Fruit fly (Drosophila melanogaster) whole organism, embryonic: ENCODE results near the gene bero.

ENCODE experiments used
- Antp ChIP-seq: fragments of 200-800 bp; sonication (Bioruptor generic); optimal IDR thresholded peaks from 3 replicates; lab custom pipeline; 2016; ENCODE audit warnings: missing biosample characterization, missing genetic modification characterization
- CG13287 ChIP-seq: fragments of 200-800 bp; sonication (Bioruptor generic); IDR thresholded peaks from 2 replicates; pipeline ENCODE4 v1.3.6; 2022; ENCODE audit warnings: missing biosample characterization, missing genetic modification characterization; ENCODE audit not compliant: partially characterized antibody
- CG14667 ChIP-seq: fragments of 200-800 bp; sonication (Bioruptor generic); IDR thresholded peaks from 2 replicates; pipeline ENCODE4 v1.3.6; 2022; ENCODE audit warnings: missing biosample characterization, missing genetic modification characterization
- CG15073 ChIP-seq: fragments of 200-800 bp; sonication (Bioruptor generic); optimal IDR thresholded peaks from 2 replicates; lab custom pipeline; 2016; ENCODE audit warnings: missing biosample characterization, missing genetic modification characterization
- CG15269 ChIP-seq: fragments of 200-800 bp; sonication (Bioruptor generic); optimal IDR thresholded peaks from 2 replicates; lab custom pipeline; 2018; ENCODE audit warnings: missing biosample characterization, mild to moderate bottlenecking, missing genetic modification characterization, moderate library complexity
- CG18011 ChIP-seq: fragments of 200-800 bp; sonication (Bioruptor generic); optimal IDR thresholded peaks from 2 replicates; lab custom pipeline; 2017; ENCODE audit warnings: missing biosample characterization, missing genetic modification characterization, mild to moderate bottlenecking, moderate library complexity, missing genotype
- CG32772 ChIP-seq: fragments of 200-800 bp; sonication (Bioruptor generic); IDR thresholded peaks from 2 replicates; pipeline ENCODE4 v1.3.6; 2022; ENCODE audit warnings: missing biosample characterization, missing genetic modification characterization
- CG34422 ChIP-seq: fragments of 200-800 bp; sonication (Bioruptor generic); IDR thresholded peaks from 3 replicates; pipeline ENCODE4 v1.3.6; 2022; ENCODE audit warnings: missing biosample characterization, missing genetic modification characterization
- CG4404 ChIP-seq: fragments of 200-800 bp; sonication (Bioruptor generic); IDR thresholded peaks from 2 replicates; pipeline ENCODE4 v1.3.6; 2022; ENCODE audit warnings: missing biosample characterization, missing genetic modification characterization
- CG5180 ChIP-seq: fragments of 200-800 bp; sonication (Bioruptor generic); optimal IDR thresholded peaks from 3 replicates; lab custom pipeline; 2017; ENCODE audit warnings: missing biosample characterization, missing genetic modification characterization, mild to moderate bottlenecking, moderate library complexity, missing genetic modification reagents
- CG5953 ChIP-seq: fragments of 200-800 bp; sonication (Bioruptor generic); IDR thresholded peaks from 2 replicates; pipeline ENCODE4 v1.3.6; 2022; ENCODE audit warnings: missing biosample characterization, missing genetic modification characterization
- CG8281 ChIP-seq: fragments of 200-800 bp; sonication (Bioruptor generic); optimal IDR thresholded peaks from 2 replicates; lab custom pipeline; 2018; ENCODE audit warnings: missing biosample characterization, mild to moderate bottlenecking, missing genetic modification characterization, moderate library complexity
- CG8924 ChIP-seq: fragments of 200-800 bp; optimal IDR thresholded peaks from 3 replicates; lab custom pipeline; 2019; ENCODE audit warnings: missing biosample characterization, mild to moderate bottlenecking, missing genetic modification characterization, moderate library complexity
- CG9609 ChIP-seq: fragments of 200-800 bp; sonication (Bioruptor generic); optimal IDR thresholded peaks from 3 replicates; lab custom pipeline; 2016; ENCODE audit warnings: missing biosample characterization, missing genetic modification characterization
- Doc2 ChIP-seq: fragments of 200-800 bp; sonication (Bioruptor generic); IDR thresholded peaks from 2 replicates; pipeline ENCODE4 v1.3.6; 2022; ENCODE audit warnings: missing biosample characterization, missing genetic modification characterization
- Fer1 ChIP-seq: fragments of 200-800 bp; sonication (Bioruptor generic); optimal IDR thresholded peaks from 2 replicates; lab custom pipeline; 2017; ENCODE audit warnings: missing biosample characterization, mild to moderate bottlenecking, missing genetic modification characterization
- GATAe ChIP-seq: fragments of 200-800 bp; sonication (Bioruptor generic); conservative IDR thresholded peaks from 2 replicates; pipeline ENCODE4 v1.3.6; 2022; ENCODE audit warnings: missing biosample characterization, missing genetic modification characterization
- Gug ChIP-seq: fragments of 200-800 bp; sonication (Bioruptor generic); IDR thresholded peaks from 4 replicates; pipeline ENCODE4 v1.3.6; 2022; ENCODE audit warnings: missing biosample characterization, missing genetic modification characterization
- HHEX ChIP-seq: fragments of 200-800 bp; sonication (Bioruptor generic); optimal IDR thresholded peaks from 3 replicates; lab custom pipeline; 2017; ENCODE audit warnings: missing biosample characterization, mild to moderate bottlenecking, missing genetic modification characterization, missing genetic modification reagents
- HLH4C ChIP-seq: fragments of 200-800 bp; sonication (Bioruptor generic); IDR thresholded peaks from 3 replicates; pipeline ENCODE4 v1.3.6; 2022; ENCODE audit warnings: missing biosample characterization, missing genetic modification characterization; ENCODE audit not compliant: partially characterized antibody
- HmgD ChIP-seq: fragments of 200-800 bp; sonication (Bioruptor generic); optimal IDR thresholded peaks from 3 replicates; lab custom pipeline; 2016; ENCODE audit warnings: missing biosample characterization, missing genetic modification characterization
- Hr51 ChIP-seq, 2 experiments: fragments of 200-800 bp; sonication (Bioruptor generic); optimal IDR thresholded peaks; 2 replicates in 1 of 2; 3 replicates in 1 of 2; lab custom pipeline; 2016 to 2018; ENCODE audit warnings: missing biosample characterization in 2 of 2, missing genetic modification characterization in 2 of 2, mild to moderate bottlenecking in 1 of 2, moderate library complexity in 1 of 2
- Nf-YA ChIP-seq: fragments of 200-800 bp; sonication (Bioruptor generic); IDR thresholded peaks from 2 replicates; pipeline ENCODE4 v1.3.6; 2022; ENCODE audit warnings: missing biosample characterization, missing genetic modification characterization
- Nf-YB ChIP-seq: fragments of 200-800 bp; sonication (Bioruptor generic); optimal IDR thresholded peaks from 3 replicates; lab custom pipeline; 2019; ENCODE audit warnings: missing biosample characterization, mild to moderate bottlenecking, missing genetic modification characterization, moderate library complexity
- abd-A ChIP-seq: fragments of 200-800 bp; sonication (Bioruptor generic); optimal IDR thresholded peaks from 3 replicates; lab custom pipeline; 2019; ENCODE audit warnings: missing biosample characterization, mild to moderate bottlenecking, missing genetic modification characterization, moderate library complexity
- cas ChIP-seq: fragments of 200-800 bp; sonication (Bioruptor generic); IDR thresholded peaks from 2 replicates; pipeline ENCODE4 v1.3.6; 2022; ENCODE audit warnings: missing biosample characterization, missing genetic modification characterization
- disco-r ChIP-seq: fragments of 200-800 bp; sonication (Bioruptor generic); optimal IDR thresholded peaks from 2 replicates; lab custom pipeline; 2016; ENCODE audit warnings: missing biosample characterization, missing genetic modification characterization
- dmrt11E ChIP-seq: fragments of 200-800 bp; sonication (Bioruptor generic); optimal IDR thresholded peaks from 3 replicates; lab custom pipeline; 2018; ENCODE audit warnings: missing biosample characterization, mild to moderate bottlenecking, missing genetic modification characterization, moderate library complexity
- esg ChIP-seq: fragments of 200-800 bp; sonication (Bioruptor generic); conservative IDR thresholded peaks from 2 replicates; pipeline ENCODE4 v1.3.6; 2022; ENCODE audit warnings: missing biosample characterization, missing genetic modification characterization
- gcm ChIP-seq: fragments of 200-800 bp; sonication (Bioruptor generic); optimal IDR thresholded peaks from 2 replicates; lab custom pipeline; 2019; ENCODE audit warnings: missing biosample characterization, mild to moderate bottlenecking, missing genetic modification characterization, moderate library complexity
- gfzf ChIP-seq: fragments of 200-800 bp; sonication (Bioruptor generic); optimal IDR thresholded peaks from 2 replicates; lab custom pipeline; 2016; ENCODE audit warnings: missing biosample characterization, mild to moderate bottlenecking, missing genetic modification characterization, moderate library complexity
- jumu ChIP-seq: fragments of 200-800 bp; sonication (Bioruptor generic); optimal IDR thresholded peaks from 3 replicates; lab custom pipeline; 2016; ENCODE audit warnings: missing biosample characterization, missing genetic modification characterization
- klu ChIP-seq: fragments of 200-800 bp; sonication (Bioruptor generic); IDR thresholded peaks from 2 replicates; pipeline ENCODE4 v1.3.6; 2022; ENCODE audit warnings: missing biosample characterization, missing genetic modification characterization
- lab ChIP-seq: fragments of 200-800 bp; sonication (Bioruptor generic); optimal IDR thresholded peaks from 3 replicates; lab custom pipeline; 2017; ENCODE audit warnings: missing biosample characterization, missing genetic modification characterization, mild to moderate bottlenecking, moderate library complexity, missing genetic modification reagents
- mam ChIP-seq: fragments of 200-800 bp; sonication (Bioruptor generic); optimal IDR thresholded peaks from 3 replicates; lab custom pipeline; 2016; ENCODE audit warnings: missing biosample characterization, missing genetic modification characterization
- mld ChIP-seq: fragments of 200-800 bp; sonication (Bioruptor generic); IDR thresholded peaks from 3 replicates; pipeline ENCODE4 v1.3.6; 2022; ENCODE audit warnings: missing biosample characterization, missing genetic modification characterization; ENCODE audit not compliant: partially characterized antibody
- nerfin-2 ChIP-seq: fragments of 200-800 bp; sonication (Bioruptor generic); IDR thresholded peaks from 2 replicates; pipeline ENCODE4 v1.3.6; 2022; ENCODE audit warnings: missing biosample characterization, missing genetic modification characterization; ENCODE audit not compliant: partially characterized antibody
- pfk ChIP-seq: fragments of 200-800 bp; sonication (Bioruptor generic); optimal IDR thresholded peaks from 2 replicates; lab custom pipeline; 2018; ENCODE audit warnings: missing biosample characterization, mild to moderate bottlenecking, missing genetic modification characterization, moderate library complexity
- row ChIP-seq: fragments of 200-800 bp; sonication (Bioruptor generic); IDR thresholded peaks from 3 replicates; pipeline ENCODE4 v1.3.6; 2022; ENCODE audit warnings: missing biosample characterization, missing genetic modification characterization
- sc ChIP-seq, 3 experiments: fragments of >200 bp in 2 of 3; fragments of 200-800 bp in 1 of 3; sonication (Bioruptor generic) in 1 of 3; optimal IDR thresholded peaks; 2 replicates in 2 of 3; 3 replicates in 1 of 3; lab custom pipeline; 2017; ENCODE audit warnings: mild to moderate bottlenecking in 1 of 3, missing biosample characterization in 1 of 3, missing genetic modification characterization in 1 of 3, missing genetic modification reagents in 1 of 3
- shn ChIP-seq: fragments of 200-800 bp; sonication (Bioruptor generic); optimal IDR thresholded peaks from 3 replicates; lab custom pipeline; 2016; ENCODE audit warnings: missing biosample characterization, missing genetic modification characterization
- stwl ChIP-seq: fragments of 200-800 bp; sonication (Bioruptor generic); optimal IDR thresholded peaks from 3 replicates; lab custom pipeline; 2018; ENCODE audit warnings: missing biosample characterization, mild to moderate bottlenecking, missing genetic modification characterization, moderate library complexity
- toy ChIP-seq: fragments of 200-800 bp; sonication (Bioruptor generic); IDR thresholded peaks from 2 replicates; pipeline ENCODE4 v1.3.6; 2022; ENCODE audit warnings: missing biosample characterization, missing genetic modification characterization
- trh ChIP-seq: fragments of 200-800 bp; sonication (Bioruptor generic); optimal IDR thresholded peaks from 2 replicates; lab custom pipeline; 2016; ENCODE audit warnings: missing biosample characterization, missing genetic modification characterization
- unpg ChIP-seq: fragments of 200-800 bp; sonication (Bioruptor generic); optimal IDR thresholded peaks from 3 replicates; lab custom pipeline; 2018; ENCODE audit warnings: missing biosample characterization, mild to moderate bottlenecking, missing genetic modification characterization, moderate library complexity
- usp ChIP-seq: fragments of >200 bp; optimal IDR thresholded peaks from 2 replicates; lab custom pipeline; 2017; ENCODE audit warnings: missing biosample characterization, missing genetic modification characterization
- wek ChIP-seq: fragments of 200-800 bp; sonication (Bioruptor generic); optimal IDR thresholded peaks from 3 replicates; lab custom pipeline; 2018; ENCODE audit warnings: missing biosample characterization, mild to moderate bottlenecking, missing genetic modification characterization, moderate library complexity

Gene bero

DNA sequence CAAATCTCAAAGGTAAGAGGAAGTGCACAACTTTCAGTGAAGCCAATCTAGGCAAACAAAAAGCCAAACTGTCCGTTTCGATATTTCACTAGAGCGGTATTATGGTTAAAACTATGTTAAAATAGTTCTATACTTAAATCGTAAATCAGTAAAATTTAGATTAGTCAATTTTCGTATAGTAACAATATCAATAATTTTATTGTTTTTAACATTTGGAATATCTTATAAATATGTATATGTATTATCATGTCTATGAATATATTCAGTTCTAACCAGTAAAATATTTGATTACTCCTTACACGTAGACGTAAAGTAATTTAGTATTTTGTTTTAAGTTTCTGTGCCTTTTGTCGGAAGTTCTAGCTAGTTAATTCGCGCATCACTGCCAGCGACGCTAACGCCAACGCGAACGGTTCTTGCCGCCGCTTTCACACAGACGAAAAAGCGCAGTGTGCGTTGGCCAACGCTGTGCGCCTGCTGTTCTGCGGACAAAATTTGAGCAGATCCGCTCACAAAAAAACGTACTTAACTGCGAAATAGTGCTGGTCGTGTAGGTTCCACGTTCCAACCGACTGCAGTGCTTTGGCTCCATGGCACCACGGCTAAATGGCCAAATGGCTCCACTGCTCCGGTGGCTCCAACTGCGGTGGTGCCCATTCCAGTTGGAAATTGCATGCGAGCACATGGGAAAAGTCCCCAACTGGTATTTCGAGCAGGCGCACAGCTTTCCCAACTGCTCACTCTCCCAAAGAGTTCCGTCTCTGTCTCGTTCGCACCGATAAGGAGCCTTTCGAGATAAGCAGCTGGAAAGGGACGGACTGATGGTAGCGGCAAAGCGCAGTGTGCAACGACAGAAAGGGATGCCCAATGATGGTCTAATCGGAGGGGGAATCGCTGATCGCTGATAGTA is 35.0 kb upstream of the bero start (continued):
- TF ChIP-seq gfzf: no peak
- TF ChIP-seq HLH4C (GFP tag; lab: Robert Waterston, UW): peak; percentile 55; the same call in 2 of the 3 replicates
- no peak for TF ChIP-seq CG8281 (tag; lab: Kevin White, UChicago)
- no peak for TF ChIP-seq disco-r (GFP tag; lab: Kevin White, UChicago)
- no peak for TF ChIP-seq Doc2
- TF ChIP-seq stwl (tag; lab: Kevin White, UChicago): peak; percentile 25
- no peak for TF ChIP-seq trh (GFP tag; lab: Kevin White, UChicago)
- TF ChIP-seq nerfin-2 (GFP tag; lab: Robert Waterston, UW): peak; percentile 43; the same call in 1 of the 2 replicates
- no peak for TF ChIP-seq CG5953 (GFP tag; lab: Robert Waterston, UW)
- no peak for TF ChIP-seq CG32772
- peak; percentile 19 for TF ChIP-seq pfk (GFP tag; lab: Kevin White, UChicago)
- no peak for TF ChIP-seq Nf-YA
- TF ChIP-seq unpg (GFP tag; lab: Kevin White, UChicago): no peak
- TF ChIP-seq toy (GFP tag; lab: Robert Waterston, UW): no peak
- TF ChIP-seq CG14667 (GFP tag; lab: Robert Waterston, UW): no peak
- peak; percentile 81 for TF ChIP-seq HmgD (GFP tag; lab: Kevin White, UChicago)
- TF ChIP-seq cas: no peak
- TF ChIP-seq gcm: no peak
- TF ChIP-seq shn (GFP tag; lab: Kevin White, UChicago): no peak
- no peak for TF ChIP-seq sc (optimal IDR thresholded peaks at IDR 0.05; lab: Kevin White, UChicago)
- TF ChIP-seq sc (GFP tag; optimal IDR thresholded peaks at IDR 0.05; lab: Kevin White, UChicago): no peak
- TF ChIP-seq CG4404 (GFP tag; lab: Robert Waterston, UW): no peak
- peak; percentile 49 for TF ChIP-seq lab (GFP tag; lab: Kevin White, UChicago)
- TF ChIP-seq Nf-YB: no peak
- no peak; the same call in 1 of the 2 replicates for TF ChIP-seq klu (GFP tag; lab: Robert Waterston, UW)
- TF ChIP-seq dmrt11E: peak; percentile 13
- TF ChIP-seq mam (GFP tag; lab: Kevin White, UChicago): no peak
- TF ChIP-seq CG13287 (GFP tag; lab: Robert Waterston, UW): peak; percentile 55
- no peak for TF ChIP-seq CG8924
- TF ChIP-seq CG15269 (tag; lab: Kevin White, UChicago): no peak
- TF ChIP-seq CG5180: peak; percentile 58
- TF ChIP-seq abd-A (tag; lab: Kevin White, UChicago): peak; percentile 89
- TF ChIP-seq esg: no peak
- no peak for TF ChIP-seq CG15073 (GFP tag; lab: Kevin White, UChicago)
- no peak; the same call in 3 of the 4 replicates for TF ChIP-seq Gug (GFP tag; lab: Robert Waterston, UW)
- TF ChIP-seq CG9609: no peak
- TF ChIP-seq usp: no peak
- peak; percentile 54; the same call in 2 of the 3 replicates for TF ChIP-seq mld (GFP tag; lab: Robert Waterston, UW)
- no peak for TF ChIP-seq jumu (GFP tag; lab: Kevin White, UChicago)
- no peak for TF ChIP-seq CG18011 (GFP tag; lab: Kevin White, UChicago)
- TF ChIP-seq CG34422 (GFP tag; lab: Robert Waterston, UW): peak; percentile 61; the same call in 1 of the 3 replicates
- TF ChIP-seq Fer1 (GFP tag; lab: Kevin White, UChicago): peak; percentile 15
- peak; percentile 99 for TF ChIP-seq GATAe (GFP tag; lab: Robert Waterston, UW)
- peak; percentile 76 for TF ChIP-seq row (GFP tag; lab: Robert Waterston, UW)
- peak; percentile 12 for TF ChIP-seq Antp
- peak; percentile 33 for TF ChIP-seq wek (GFP tag; lab: Kevin White, UChicago)
- peak in 1 of 2 experiments; percentile 24 for TF ChIP-seq Hr51 (GFP tag; optimal IDR thresholded peaks at IDR 0.05; lab: Kevin White, UChicago)
- TF ChIP-seq HHEX (GFP tag; lab: Kevin White, UChicago): no peak
